Worm (Caenorhabditis elegans): ENCODE data around the gene srv-7.

The srv-7 gene

ce11 chrX:5680125-5680524 is 32.3 kb upstream of the srv-7 start, which contains the start of gene set-19:
TSS of gene set-19 (minus strand) at chrX:5680225.
- TF ChIP-seq lin-13 (tag; optimal IDR thresholded peaks at IDR 0.05): no peak
- TF ChIP-seq ham-2 (GFP tag; optimal IDR thresholded peaks at IDR 0.05): no peak
- TF ChIP-seq unc-62 (GFP tag; optimal IDR thresholded peaks at IDR 0.05): no peak
- TF ChIP-seq drap-1 (GFP tag; optimal IDR thresholded peaks at IDR 0.05): no peak
- no peak for TF ChIP-seq mls-2 (tag; optimal IDR thresholded peaks at IDR 0.05)
- TF ChIP-seq sem-2 (GFP tag; optimal IDR thresholded peaks at IDR 0.05): no peak
- TF ChIP-seq hlh-1 (tag; optimal IDR thresholded peaks at IDR 0.05): no peak
- TF ChIP-seq bed-3 (GFP tag; optimal IDR thresholded peaks at IDR 0.05): no peak
- TF ChIP-seq elt-1 (tag; optimal IDR thresholded peaks at IDR 0.05; ENCODE audit: borderline replicate concordance, insufficient read depth): no peak
- TF ChIP-seq M03D4.4 (tag; optimal IDR thresholded peaks at IDR 0.05): no peak
- no peak for TF ChIP-seq ceh-39 (tag; optimal IDR thresholded peaks at IDR 0.05)
- no peak for TF ChIP-seq nhr-2 (tag; optimal IDR thresholded peaks at IDR 0.05)
- TF ChIP-seq lin-32 (GFP tag; optimal IDR thresholded peaks at IDR 0.05): no peak
- TF ChIP-seq unc-39 (tag; optimal IDR thresholded peaks at IDR 0.05): no peak

ce11 chrX:5672615-5673014 is 24.8 kb upstream of the srv-7 start:
- TF ChIP-seq ztf-11 (tag; optimal IDR thresholded peaks at IDR 0.05) (no peak), flh-1 (GFP tag; optimal IDR thresholded peaks at IDR 0.05) (no peak), pha-4 (tag; optimal IDR thresholded peaks at IDR 0.05) (no peak), ces-1 (GFP tag; optimal IDR thresholded peaks at IDR 0.05) (no peak), unc-39 (tag; optimal IDR thresholded peaks at IDR 0.05) (no peak), zip-8 (tag; optimal IDR thresholded peaks at IDR 0.05) (no peak), nhr-237 (tag; optimal IDR thresholded peaks at IDR 0.05) (no peak), lsy-2 (tag; optimal IDR thresholded peaks at IDR 0.05) (no peak), sem-2 (GFP tag; optimal IDR thresholded peaks at IDR 0.05) (no peak), hlh-1 (tag; optimal IDR thresholded peaks at IDR 0.05) (no peak), elt-3 (tag; optimal IDR thresholded peaks at IDR 0.05) (no peak), mep-1 (tag; optimal IDR thresholded peaks at IDR 0.05) (no peak), M03D4.4 (tag; optimal IDR thresholded peaks at IDR 0.05) (no peak), ceh-43 (GFP tag; optimal IDR thresholded peaks at IDR 0.05) (no peak), tbx-8 (GFP tag; optimal IDR thresholded peaks at IDR 0.05) (no peak), lin-13 (tag; optimal IDR thresholded peaks at IDR 0.05) (no peak), nhr-28 (tag; optimal IDR thresholded peaks at IDR 0.05) (no peak), bed-3 (GFP tag; optimal IDR thresholded peaks at IDR 0.05) (no peak), mab-5 (tag; optimal IDR thresholded peaks at IDR 0.05) (no peak)

- no peak for TF ChIP-seq sem-2 (GFP tag; optimal IDR thresholded peaks at IDR 0.05)
- no peak for TF ChIP-seq snpc-4 (tag; optimal IDR thresholded peaks at IDR 0.05)
- no peak for TF ChIP-seq pha-4 (tag; optimal IDR thresholded peaks at IDR 0.05)
- TF ChIP-seq nhr-12 (tag; optimal IDR thresholded peaks at IDR 0.05): no peak
- TF ChIP-seq lin-32 (GFP tag; optimal IDR thresholded peaks at IDR 0.05): no peak
- TF ChIP-seq ces-1 (GFP tag; optimal IDR thresholded peaks at IDR 0.05): no peak
- no peak for TF ChIP-seq lsy-2 (tag; optimal IDR thresholded peaks at IDR 0.05)
- TF ChIP-seq unc-62 (GFP tag; optimal IDR thresholded peaks at IDR 0.05): no peak
- TF ChIP-seq ceh-43 (GFP tag; optimal IDR thresholded peaks at IDR 0.05): no peak
- TF ChIP-seq ztf-11 (tag; optimal IDR thresholded peaks at IDR 0.05): no peak
- no peak for TF ChIP-seq sptf-1 (tag; optimal IDR thresholded peaks at IDR 0.05)
- TF ChIP-seq nhr-237 (tag; optimal IDR thresholded peaks at IDR 0.05): no peak
- no peak for TF ChIP-seq mls-2 (tag; optimal IDR thresholded peaks at IDR 0.05)
- TF ChIP-seq nhr-28 (tag; optimal IDR thresholded peaks at IDR 0.05): no peak
These were observed 23.0 kb upstream of the srv-7 start for ce11 chrX:5670829-5671228.

ce11 chrX:5669733-5670132 is 21.9 kb upstream of the srv-7 start:
- no peak for TF ChIP-seq ham-2 (GFP tag; optimal IDR thresholded peaks at IDR 0.05)
- no peak for TF ChIP-seq mab-5 (tag; optimal IDR thresholded peaks at IDR 0.05)
- TF ChIP-seq ces-1 (GFP tag; optimal IDR thresholded peaks at IDR 0.05): no peak
- TF ChIP-seq unc-120 (tag; optimal IDR thresholded peaks at IDR 0.05; ENCODE audit: poor library complexity, severe bottlenecking): no peak
- TF ChIP-seq pha-4 (tag; optimal IDR thresholded peaks at IDR 0.05): no peak
- no peak for TF ChIP-seq ceh-43 (GFP tag; optimal IDR thresholded peaks at IDR 0.05)
- no peak for TF ChIP-seq hlh-1 (tag; optimal IDR thresholded peaks at IDR 0.05)
- TF ChIP-seq ceh-39 (tag; optimal IDR thresholded peaks at IDR 0.05): no peak
- no peak for TF ChIP-seq blmp-1 (tag; optimal IDR thresholded peaks at IDR 0.05)
- TF ChIP-seq lin-13 (tag; optimal IDR thresholded peaks at IDR 0.05): no peak
- TF ChIP-seq M03D4.4 (tag; optimal IDR thresholded peaks at IDR 0.05): no peak
- TF ChIP-seq elt-1 (tag; optimal IDR thresholded peaks at IDR 0.05; ENCODE audit: borderline replicate concordance, insufficient read depth): no peak
- TF ChIP-seq unc-39 (tag; optimal IDR thresholded peaks at IDR 0.05): no peak
- TF ChIP-seq ztf-11 (tag; optimal IDR thresholded peaks at IDR 0.05): no peak
- TF ChIP-seq lsy-2 (tag; optimal IDR thresholded peaks at IDR 0.05): no peak
- TF ChIP-seq tbx-8 (GFP tag; optimal IDR thresholded peaks at IDR 0.05): no peak
- TF ChIP-seq unc-62 (GFP tag; optimal IDR thresholded peaks at IDR 0.05): no peak
- TF ChIP-seq nhr-12 (tag; optimal IDR thresholded peaks at IDR 0.05): no peak
- TF ChIP-seq lin-32 (GFP tag; optimal IDR thresholded peaks at IDR 0.05): no peak

Measured in whole organism, mixed stage, embryonic.